Fruit fly (Drosophila melanogaster) whole organism, pupa: ENCODE data around the gene Strump.

Source experiments
- CG10348 ChIP-seq: fragments of 200-800 bp; sonication (Bioruptor generic); IDR thresholded peaks from 2 replicates; pipeline ENCODE4 v1.3.6; 2022; ENCODE audit warnings: missing biosample characterization, missing genetic modification characterization
- CG14655 ChIP-seq: fragments of 200-800 bp; sonication (Bioruptor generic); optimal IDR thresholded peaks from 3 replicates; lab custom pipeline; 2017; ENCODE audit warnings: mild to moderate bottlenecking, missing biosample characterization, missing genetic modification reagents, missing genetic modification characterization
- CG15710 ChIP-seq: fragments of 200-800 bp; sonication (Bioruptor generic); optimal IDR thresholded peaks from 2 replicates; lab custom pipeline; 2018; ENCODE audit warnings: missing biosample characterization, mild to moderate bottlenecking, missing genetic modification characterization, moderate library complexity
- CG17806 ChIP-seq: fragments of 200-800 bp; sonication (Bioruptor generic); optimal IDR thresholded peaks from 2 replicates; lab custom pipeline; 2018; ENCODE audit warnings: missing biosample characterization, mild to moderate bottlenecking, missing genetic modification characterization, moderate library complexity
- CG32121 ChIP-seq: fragments of 200-800 bp; sonication (Bioruptor generic); IDR thresholded peaks from 2 replicates; pipeline ENCODE4 v1.3.6; 2022; ENCODE audit warnings: missing biosample characterization, missing genetic modification characterization
- CG8301 ChIP-seq: fragments of 200-800 bp; sonication (Bioruptor generic); optimal IDR thresholded peaks from 2 replicates; lab custom pipeline; 2018; ENCODE audit warnings: missing biosample characterization, mild to moderate bottlenecking, missing genetic modification characterization
- D1 ChIP-seq: fragments of 200-800 bp; sonication (Bioruptor generic); optimal IDR thresholded peaks from 2 replicates; lab custom pipeline; 2018; ENCODE audit warnings: missing biosample characterization, mild to moderate bottlenecking, missing genetic modification characterization, moderate library complexity
- EcR ChIP-seq: fragments of 200-800 bp; sonication (Bioruptor generic); optimal IDR thresholded peaks from 3 replicates; lab custom pipeline; 2019; ENCODE audit warnings: missing biosample characterization, missing genetic modification characterization, mild to moderate bottlenecking, moderate library complexity, missing genetic modification reagents
- Ets98B ChIP-seq: fragments of 200-800 bp; sonication (Bioruptor generic); IDR thresholded peaks from 2 replicates; pipeline ENCODE4 v1.3.6; 2022; ENCODE audit warnings: missing biosample characterization, missing genetic modification characterization
- Pif1A ChIP-seq: fragments of 200-800 bp; sonication (Bioruptor generic); optimal IDR thresholded peaks from 3 replicates; lab custom pipeline; 2016; ENCODE audit warnings: missing biosample characterization, missing genetic modification characterization
- Snoo ChIP-seq: fragments of 200-800 bp; sonication (Bioruptor generic); optimal IDR thresholded peaks from 3 replicates; lab custom pipeline; 2017; ENCODE audit warnings: missing biosample characterization, mild to moderate bottlenecking, missing genetic modification characterization, inconsistent platforms
- fd96Ca ChIP-seq: fragments of 200-800 bp; sonication (Bioruptor generic); IDR thresholded peaks from 3 replicates; pipeline ENCODE4 v1.3.6; 2022; ENCODE audit warnings: missing biosample characterization, missing genetic modification characterization
- rn ChIP-seq: fragments of 200-800 bp; sonication (Bioruptor generic); IDR thresholded peaks from 2 replicates; pipeline ENCODE4 v1.3.6; 2022; ENCODE audit warnings: missing biosample characterization, missing genetic modification characterization

dm6 chr3L:16112069-16112820 is 9.6 kb upstream of the Strump start, which contains the start of gene Zn72D:
- TF ChIP-seq D1 (no peak), CG17806 (tag; lab: Kevin White, UChicago) (no peak), CG8301 (no peak), CG10348 (GFP tag; lab: Robert Waterston, UW) (no peak), CG32121 (GFP tag; lab: Robert Waterston, UW) (no peak), CG14655 (GFP tag; lab: Kevin White, UChicago) (no peak), EcR (no peak), Snoo (tag; lab: Kevin White, UChicago) (peak; percentile 5), Ets98B (GFP tag; lab: Robert Waterston, UW) (no peak), Pif1A (no peak), fd96Ca (GFP tag; lab: Robert Waterston, UW) (no peak), rn (GFP tag; lab: Robert Waterston, UW) (no peak), CG15710 (no peak)
